Worm (Caenorhabditis elegans): ENCODE data around the gene tmem-131.

The tmem-131 gene

ce11 chrIII:4962886-4963285, 35.1 kb downstream of the tmem-131 start, which contains the start of gene C27F2.9 (continued):
- TF ChIP-seq ama-1 (optimal IDR thresholded peaks at IDR 0.05) (no peak), ama-1 (GFP tag; optimal IDR thresholded peaks at IDR 0.05) (peak in 1 of 2 experiments; percentile 27), akir-1 (GFP tag; optimal IDR thresholded peaks at IDR 0.05) (no peak), ztf-28 (GFP tag; IDR thresholded peaks at IDR 0.05) (no peak), hlh-26 (GFP tag; conservative IDR thresholded peaks at IDR 0.05) (no peak), sea-2 (GFP tag; IDR thresholded peaks at IDR 0.05) (no peak), F49E8.2 (tag; optimal IDR thresholded peaks at IDR 0.05; ENCODE audit: insufficient read depth) (no peak), egrh-3 (GFP tag; IDR thresholded peaks at IDR 0.05) (0 out of 2 replicates have a peak, but pooled peaks have one; percentile 12), fkh-3 (tag; optimal IDR thresholded peaks at IDR 0.05) (no peak), dox-1 (GFP tag; IDR thresholded peaks at IDR 0.05) (no peak; the same call in 1 of the 2 replicates), ztf-3 (GFP tag; optimal IDR thresholded peaks at IDR 0.05) (no peak), madf-10 (tag; optimal IDR thresholded peaks at IDR 0.05) (peak; percentile 35), mcd-1 (GFP tag; IDR thresholded peaks at IDR 0.05) (peak; percentile 90), nhr-179 (tag; optimal IDR thresholded peaks at IDR 0.05) (no peak), chd-7 (tag; optimal IDR thresholded peaks at IDR 0.05) (no peak), ceh-58 (GFP tag; IDR thresholded peaks at IDR 0.05) (no peak), Y95B8A.8 (GFP tag; IDR thresholded peaks at IDR 0.05) (no peak), F10E7.11 (tag; optimal IDR thresholded peaks at IDR 0.05) (no peak), F22D6.2 (tag; optimal IDR thresholded peaks at IDR 0.05) (no peak), cebp-1 (GFP tag; IDR thresholded peaks at IDR 0.05) (no peak), cebp-1 (tag; optimal IDR thresholded peaks at IDR 0.05) (no peak), rec-8 (tag; optimal IDR thresholded peaks at IDR 0.05) (no peak), F52B5.7 (tag; optimal IDR thresholded peaks at IDR 0.05) (no peak), bed-2 (GFP tag; IDR thresholded peaks at IDR 0.05) (no peak), zim-3 (tag; optimal IDR thresholded peaks at IDR 0.05) (no peak), C06A6.2 (GFP tag; conservative IDR thresholded peaks at IDR 0.05) (0 out of 2 replicates have a peak, but pooled peaks have one; percentile 34), hlh-12 (tag; optimal IDR thresholded peaks at IDR 0.05) (no peak), ceh-40 (GFP tag; IDR thresholded peaks at IDR 0.05) (no peak), ceh-79 (tag; optimal IDR thresholded peaks at IDR 0.05) (no peak), tbp1 (GFP tag; optimal IDR thresholded peaks at IDR 0.05) (no peak), aptf-3 (GFP tag; IDR thresholded peaks at IDR 0.05) (no peak), F23B12.7 (tag; optimal IDR thresholded peaks at IDR 0.05; ENCODE audit: insufficient read depth) (peak; percentile 24), D2030.7 (GFP tag; IDR thresholded peaks at IDR 0.05) (peak; percentile 62), lsl-1 (GFP tag; optimal IDR thresholded peaks at IDR 0.05) (peak; percentile 77), snpc-4 (GFP tag; optimal IDR thresholded peaks at IDR 0.05) (peak; percentile 50), snpc-4 (tag; optimal IDR thresholded peaks at IDR 0.05) (peak in 2 of 4 experiments; percentile 55 to 85), hrde-1 (tag; optimal IDR thresholded peaks at IDR 0.05; ENCODE audit: borderline replicate concordance) (no peak), Y56A3A.18 (GFP tag; IDR thresholded peaks at IDR 0.05) (no peak), F57A8.1 (GFP tag; optimal IDR thresholded peaks at IDR 0.05) (no peak), F33H1.4 (GFP tag; IDR thresholded peaks at IDR 0.05) (peak; percentile 79)

ce11 chrIII:4962393-4962792, 35.6 kb downstream of the tmem-131 start, which contains the start of gene vps-22:
vps-22 (minus strand) TSS chrIII:4962493.
- no peak for TF ChIP-seq ztf-26 (tag; optimal IDR thresholded peaks at IDR 0.05)
- no peak for TF ChIP-seq dpl-1 (GFP tag; optimal IDR thresholded peaks at IDR 0.05)
- TF ChIP-seq madf-6 (GFP tag; IDR thresholded peaks at IDR 0.05): no peak
- no peak for TF ChIP-seq efl-1 (GFP tag; optimal IDR thresholded peaks at IDR 0.05)
- TF ChIP-seq ceh-91 (GFP tag; IDR thresholded peaks at IDR 0.05): no peak
